Worm (Caenorhabditis elegans): ENCODE results near the gene dph-3.

- TF ChIP-seq ets-7 (tag; optimal IDR thresholded peaks at IDR 0.05) (no peak), scrt-1 (GFP tag; IDR thresholded peaks at IDR 0.05) (no peak), ama-1 (optimal IDR thresholded peaks at IDR 0.05) (no peak), sea-1 (GFP tag; conservative IDR thresholded peaks at IDR 0.05) (no peak), flt-1 (GFP tag; IDR thresholded peaks at IDR 0.05) (no peak), ceh-36 (tag; optimal IDR thresholded peaks at IDR 0.05) (no peak), pes-1 (GFP tag; IDR thresholded peaks at IDR 0.05) (no peak), B0310.2 (tag; optimal IDR thresholded peaks at IDR 0.05) (no peak), hmbx-1 (tag; optimal IDR thresholded peaks at IDR 0.05) (no peak), aly-1 (tag; optimal IDR thresholded peaks at IDR 0.05) (no peak), hmg-4 (GFP tag; optimal IDR thresholded peaks at IDR 0.05) (no peak), tra-4 (tag; optimal IDR thresholded peaks at IDR 0.05) (no peak)
Measured at ce11 chrIV:9676535-9676934, 30.4 kb upstream of the dph-3 start.
